Worm (Caenorhabditis elegans) whole organism, early embryonic: ENCODE measurements around the gene K03B4.9.

Experiments
- B0310.2 ChIP-seq: sonication (generic microtip); optimal IDR thresholded peaks from 2 replicates; lab custom pipeline; 2016; ENCODE audit warnings: mild to moderate bottlenecking, missing genetic modification characterization, missing compliant biosample characterization
- F13C5.2 ChIP-seq: sonication (generic microtip); optimal IDR thresholded peaks from 2 replicates; lab custom pipeline; 2017; ENCODE audit warnings: mild to moderate bottlenecking, missing genetic modification characterization, inconsistent platforms, missing compliant biosample characterization
- aly-1 ChIP-seq: sonication (generic microtip); optimal IDR thresholded peaks from 2 replicates; lab custom pipeline; 2016; ENCODE audit warnings: missing genetic modification characterization, missing compliant biosample characterization
- ama-1 ChIP-seq: fragments of 150-350 bp; optimal IDR thresholded peaks from 2 replicates; lab custom pipeline; 2014
- ceh-13 ChIP-seq: fragments of 200-800 bp; sonication (Bioruptor generic); optimal IDR thresholded peaks from 2 replicates; lab custom pipeline; 2018; ENCODE audit warnings: mild to moderate bottlenecking, missing genetic modification characterization, missing compliant biosample characterization
- ceh-36 ChIP-seq: sonication (generic microtip); optimal IDR thresholded peaks from 2 replicates; lab custom pipeline; 2016; ENCODE audit warnings: missing genetic modification characterization, inconsistent platforms, missing compliant biosample characterization
- ets-7 ChIP-seq: sonication (generic microtip); optimal IDR thresholded peaks from 2 replicates; lab custom pipeline; 2016; ENCODE audit warnings: missing genotype, missing genetic modification characterization, missing compliant biosample characterization
- flt-1 ChIP-seq: fragments of 200-800 bp; sonication (Bioruptor generic); IDR thresholded peaks from 2 replicates; pipeline ENCODE4 v1.3.6; 2022; ENCODE audit warnings: missing genetic modification characterization, missing compliant biosample characterization
- hmbx-1 ChIP-seq: sonication (generic microtip); optimal IDR thresholded peaks from 2 replicates; lab custom pipeline; 2016; ENCODE audit warnings: mild to moderate bottlenecking, missing genetic modification characterization, missing compliant biosample characterization
- hmg-4 ChIP-seq: fragments of 200-800 bp; sonication (Bioruptor generic); optimal IDR thresholded peaks from 2 replicates; lab custom pipeline; 2018; ENCODE audit warnings: mild to moderate bottlenecking, missing genetic modification characterization, missing compliant biosample characterization
- hnd-1 ChIP-seq: sonication (generic microtip); optimal IDR thresholded peaks from 2 replicates; lab custom pipeline; 2016; ENCODE audit warnings: missing genetic modification characterization, missing compliant biosample characterization
- pes-1 ChIP-seq: fragments of 200-800 bp; sonication (Bioruptor generic); IDR thresholded peaks from 2 replicates; pipeline ENCODE4 v1.3.6; 2022; ENCODE audit warnings: missing genetic modification reagents, missing genetic modification characterization, missing compliant biosample characterization
- scrt-1 ChIP-seq: fragments of 200-800 bp; sonication (Bioruptor generic); IDR thresholded peaks from 2 replicates; pipeline ENCODE4 v1.3.6; 2022; ENCODE audit warnings: missing genetic modification characterization, missing compliant biosample characterization
- sea-1 ChIP-seq: fragments of 200-800 bp; sonication (Bioruptor generic); conservative IDR thresholded peaks from 2 replicates; pipeline ENCODE4 v1.3.6; 2022; ENCODE audit warnings: missing genetic modification characterization, missing compliant biosample characterization
- tbx-11 ChIP-seq: fragments of 200-800 bp; sonication (Bioruptor generic); IDR thresholded peaks from 2 replicates; pipeline ENCODE4 v1.3.6; 2022; ENCODE audit warnings: missing genetic modification characterization, missing compliant biosample characterization
- tbx-37 ChIP-seq: fragments of 200-800 bp; sonication (Bioruptor generic); conservative IDR thresholded peaks from 2 replicates; pipeline ENCODE4 v1.3.6; 2022; ENCODE audit warnings: missing genetic modification reagents, missing genetic modification characterization, missing compliant biosample characterization
- tra-4 ChIP-seq: sonication (generic microtip); optimal IDR thresholded peaks from 2 replicates; lab custom pipeline; 2017; ENCODE audit warnings: missing genetic modification characterization, missing compliant biosample characterization

The K03B4.9 gene

ce11 chrV:4647857-4648256 is 24.5 kb downstream of the K03B4.9 start, which contains the start of gene F41F3.3:
Gene F41F3.3, minus strand, starts transcription at chrV:4648239.
- TF ChIP-seq B0310.2 (no peak), hmg-4 (GFP tag; lab: Kevin White, UChicago) (peak; percentile 33), scrt-1 (GFP tag; lab: Robert Waterston, UW) (peak; percentile 76), ets-7 (tag; lab: Kevin White, UChicago) (no peak), aly-1 (peak; percentile 47)

ce11 chrV:4647279-4647819 is 25.0 kb downstream of the K03B4.9 start:
- TF ChIP-seq tra-4 (tag; lab: Kevin White, UChicago) (no peak), flt-1 (no peak), scrt-1 (GFP tag; lab: Robert Waterston, UW) (no peak)

- no peak for TF ChIP-seq ceh-36 (tag; lab: Kevin White, UChicago)
- TF ChIP-seq hnd-1 (tag; lab: Kevin White, UChicago): no peak
- no peak for TF ChIP-seq sea-1 (GFP tag; lab: Robert Waterston, UW)
- TF ChIP-seq flt-1: no peak
- TF ChIP-seq B0310.2: no peak
- no peak for TF ChIP-seq pes-1 (GFP tag; lab: Robert Waterston, UW)
- no peak for TF ChIP-seq tra-4 (tag; lab: Kevin White, UChicago)
- TF ChIP-seq tbx-11 (GFP tag; lab: Robert Waterston, UW): no peak
Measured at ce11 chrV:4642691-4643090, 29.7 kb downstream of the K03B4.9 start, which contains the start of gene soc-1. Gene soc-1, plus strand, starts transcription at chrV:4642952.

- TF ChIP-seq pes-1 (GFP tag; lab: Robert Waterston, UW) (no peak), hmg-4 (GFP tag; lab: Kevin White, UChicago) (no peak), scrt-1 (GFP tag; lab: Robert Waterston, UW) (no peak), flt-1 (no peak), sea-1 (GFP tag; lab: Robert Waterston, UW) (no peak), tbx-11 (GFP tag; lab: Robert Waterston, UW) (no peak), ets-7 (tag; lab: Kevin White, UChicago) (no peak), F13C5.2 (tag; lab: Kevin White, UChicago) (no peak), aly-1 (no peak), hnd-1 (tag; lab: Kevin White, UChicago) (no peak), B0310.2 (no peak), ama-1 (no peak), ceh-36 (tag; lab: Kevin White, UChicago) (no peak), tbx-37 (no peak), hmbx-1 (tag; lab: Kevin White, UChicago) (no peak)
Measured at ce11 chrV:4640501-4641150, 31.8 kb downstream of the K03B4.9 start.

- TF ChIP-seq flt-1 (no peak), hnd-1 (tag; lab: Kevin White, UChicago) (no peak), pes-1 (GFP tag; lab: Robert Waterston, UW) (no peak), tbx-11 (GFP tag; lab: Robert Waterston, UW) (no peak), ets-7 (tag; lab: Kevin White, UChicago) (no peak), ceh-36 (tag; lab: Kevin White, UChicago) (no peak), F13C5.2 (tag; lab: Kevin White, UChicago) (no peak), tra-4 (tag; lab: Kevin White, UChicago) (no peak), scrt-1 (GFP tag; lab: Robert Waterston, UW) (no peak), sea-1 (GFP tag; lab: Robert Waterston, UW) (no peak), ceh-13 (no peak), hmg-4 (GFP tag; lab: Kevin White, UChicago) (no peak), tbx-37 (no peak), aly-1 (no peak), B0310.2 (no peak), ama-1 (no peak)
Measured at ce11 chrV:4637153-4637552, 35.2 kb downstream of the K03B4.9 start.

ce11 chrV:4632808-4633207 is 39.6 kb downstream of the K03B4.9 start:
- 0 out of 2 replicates have a peak, but pooled peaks have one; percentile 49 for TF ChIP-seq scrt-1 (GFP tag; lab: Robert Waterston, UW)

ce11 chrV:4630267-4630666 is 42.1 kb downstream of the K03B4.9 start:
- TF ChIP-seq hnd-1 (tag; lab: Kevin White, UChicago): no peak
- TF ChIP-seq aly-1: no peak
- no peak for TF ChIP-seq flt-1
- no peak for TF ChIP-seq ceh-13
- TF ChIP-seq hmg-4 (GFP tag; lab: Kevin White, UChicago): no peak
- no peak for TF ChIP-seq pes-1 (GFP tag; lab: Robert Waterston, UW)
- TF ChIP-seq F13C5.2 (tag; lab: Kevin White, UChicago): no peak
- TF ChIP-seq scrt-1 (GFP tag; lab: Robert Waterston, UW): no peak
- no peak for TF ChIP-seq hmbx-1 (tag; lab: Kevin White, UChicago)
- TF ChIP-seq B0310.2: no peak
- no peak for TF ChIP-seq sea-1 (GFP tag; lab: Robert Waterston, UW)
- TF ChIP-seq ceh-36 (tag; lab: Kevin White, UChicago): no peak
- TF ChIP-seq ets-7 (tag; lab: Kevin White, UChicago): no peak
- no peak for TF ChIP-seq ama-1
- TF ChIP-seq tbx-11 (GFP tag; lab: Robert Waterston, UW): no peak

ce11 chrV:4628517-4628930 is 43.9 kb downstream of the K03B4.9 start, which contains the start of gene pmt-2:
Gene pmt-2, plus strand, starts transcription at chrV:4628580.
- TF ChIP-seq scrt-1 (GFP tag; lab: Robert Waterston, UW): no peak
- no peak for TF ChIP-seq ama-1
- TF ChIP-seq B0310.2: no peak
- TF ChIP-seq tbx-37: no peak
- TF ChIP-seq sea-1 (GFP tag; lab: Robert Waterston, UW): no peak
- TF ChIP-seq ets-7 (tag; lab: Kevin White, UChicago): no peak
- no peak for TF ChIP-seq aly-1
- TF ChIP-seq hmg-4 (GFP tag; lab: Kevin White, UChicago): no peak
- TF ChIP-seq F13C5.2 (tag; lab: Kevin White, UChicago): no peak
- TF ChIP-seq ceh-36 (tag; lab: Kevin White, UChicago): no peak
- no peak for TF ChIP-seq hnd-1 (tag; lab: Kevin White, UChicago)
